Worm (Caenorhabditis elegans) whole organism, late embryonic: ENCODE measurements around the gene clec-61.

Source experiments
- C38D4.7 ChIP-seq: fragments of 200-800 bp; sonication (Bioruptor generic); optimal IDR thresholded peaks from 2 replicates; lab custom pipeline; 2018; ENCODE audit warnings: mild to moderate bottlenecking, missing genetic modification characterization, moderate library complexity, missing compliant biosample characterization
- F13H6.1 ChIP-seq: sonication (generic microtip); optimal IDR thresholded peaks from 2 replicates; lab custom pipeline; 2016; ENCODE audit warnings: missing genetic modification characterization, missing compliant biosample characterization
- K02D7.2 ChIP-seq: sonication (generic microtip); optimal IDR thresholded peaks from 2 replicates; lab custom pipeline; 2017; ENCODE audit warnings: mild to moderate bottlenecking, missing genetic modification characterization, missing compliant biosample characterization
- T23F11.4 ChIP-seq: fragments of 200-800 bp; sonication (Bioruptor generic); optimal IDR thresholded peaks from 2 replicates; lab custom pipeline; 2018; ENCODE audit warnings: mild to moderate bottlenecking, missing genetic modification characterization, missing compliant biosample characterization
- ahr-1 ChIP-seq: sonication (generic microtip); optimal IDR thresholded peaks from 2 replicates; lab custom pipeline; 2016; ENCODE audit warnings: missing genetic modification characterization, missing compliant biosample characterization
- ama-1 ChIP-seq: fragments of 150-350 bp; optimal IDR thresholded peaks from 2 replicates; lab custom pipeline; 2014
- ceh-14 ChIP-seq: sonication (generic microtip); optimal IDR thresholded peaks from 2 replicates; lab custom pipeline; 2016; ENCODE audit warnings: missing genotype, missing genetic modification characterization, missing compliant biosample characterization
- ceh-19 ChIP-seq: fragments of 200-800 bp; sonication (Bioruptor generic); optimal IDR thresholded peaks from 2 replicates; lab custom pipeline; 2018; ENCODE audit warnings: mild to moderate bottlenecking, missing genetic modification characterization, missing compliant biosample characterization
- ceh-22 ChIP-seq: sonication (generic microtip); optimal IDR thresholded peaks from 2 replicates; lab custom pipeline; 2017; ENCODE audit warnings: missing biosample characterization, missing genetic modification characterization
- ceh-34 ChIP-seq: sonication (generic microtip); optimal IDR thresholded peaks from 2 replicates; lab custom pipeline; 2016; ENCODE audit warnings: mild to moderate bottlenecking, missing genetic modification characterization, missing compliant biosample characterization
- ceh-45 ChIP-seq: fragments of 200-800 bp; sonication (Bioruptor generic); IDR thresholded peaks from 2 replicates; pipeline ENCODE4 v1.3.6; 2022; ENCODE audit warnings: missing genetic modification reagents, missing genetic modification characterization, missing compliant biosample characterization
- ceh-9 ChIP-seq: sonication (generic microtip); optimal IDR thresholded peaks from 2 replicates; lab custom pipeline; 2016; ENCODE audit warnings: mild to moderate bottlenecking, missing genetic modification characterization, inconsistent platforms, missing compliant biosample characterization
- che-1 ChIP-seq: sonication (generic microtip); optimal IDR thresholded peaks from 2 replicates; lab custom pipeline; 2016; ENCODE audit warnings: mild to moderate bottlenecking, missing genetic modification characterization, missing compliant biosample characterization
- dmd-4 ChIP-seq: sonication (generic microtip); optimal IDR thresholded peaks from 2 replicates; lab custom pipeline; 2016; ENCODE audit warnings: borderline replicate concordance, missing genetic modification characterization, missing compliant biosample characterization
- elt-2 ChIP-seq: sonication (generic microtip); optimal IDR thresholded peaks from 2 replicates; lab custom pipeline; 2016; ENCODE audit warnings: missing genetic modification reagents, missing genetic modification characterization, missing compliant biosample characterization
- elt-4 ChIP-seq: sonication (generic microtip); optimal IDR thresholded peaks from 2 replicates; lab custom pipeline; 2016; ENCODE audit warnings: missing genetic modification characterization, missing compliant biosample characterization
- ets-4 ChIP-seq: sonication (generic microtip); optimal IDR thresholded peaks from 2 replicates; lab custom pipeline; 2016; ENCODE audit warnings: missing genetic modification characterization, missing compliant biosample characterization
- eyg-1 ChIP-seq: sonication (generic microtip); optimal IDR thresholded peaks from 2 replicates; lab custom pipeline; 2016; ENCODE audit warnings: missing genotype, missing genetic modification characterization, missing compliant biosample characterization
- gmeb-2 ChIP-seq: sonication (generic microtip); optimal IDR thresholded peaks from 2 replicates; lab custom pipeline; 2016; ENCODE audit warnings: missing genetic modification characterization, inconsistent platforms, missing compliant biosample characterization
- hlh-15 ChIP-seq: sonication (generic microtip); optimal IDR thresholded peaks from 2 replicates; lab custom pipeline; 2016; ENCODE audit warnings: missing genetic modification characterization, missing compliant biosample characterization
- lin-11 ChIP-seq: fragments of 200-800 bp; sonication (Bioruptor generic); optimal IDR thresholded peaks from 2 replicates; lab custom pipeline; 2018; ENCODE audit warnings: mild to moderate bottlenecking, missing genetic modification characterization, missing compliant biosample characterization
- madf-2 ChIP-seq: sonication (generic microtip); optimal IDR thresholded peaks from 2 replicates; lab custom pipeline; 2017; ENCODE audit warnings: missing genetic modification characterization, missing compliant biosample characterization
- mec-3 ChIP-seq: sonication (generic microtip); optimal IDR thresholded peaks from 2 replicates; lab custom pipeline; 2016; ENCODE audit warnings: borderline replicate concordance, missing genetic modification characterization, missing compliant biosample characterization
- nhr-11 ChIP-seq: fragments of 150-350 bp; optimal IDR thresholded peaks from 2 replicates; lab custom pipeline; 2014; ENCODE audit warnings: missing biosample characterization, missing genetic modification characterization
- npax-4 ChIP-seq: sonication (generic microtip); optimal IDR thresholded peaks from 2 replicates; lab custom pipeline; 2016; ENCODE audit warnings: missing genetic modification characterization, missing compliant biosample characterization
- pat-9 ChIP-seq: fragments of 200-800 bp; sonication (Bioruptor generic); optimal IDR thresholded peaks from 2 replicates; lab custom pipeline; 2018; ENCODE audit warnings: mild to moderate bottlenecking, missing genetic modification characterization, moderate library complexity, missing compliant biosample characterization
- pax-1 ChIP-seq: fragments of 150-350 bp; optimal IDR thresholded peaks from 2 replicates; lab custom pipeline; 2014; ENCODE audit warnings: missing biosample characterization, missing genetic modification characterization
- pha-2 ChIP-seq: sonication (generic microtip); optimal IDR thresholded peaks from 2 replicates; lab custom pipeline; 2017; ENCODE audit warnings: mild to moderate bottlenecking, missing genetic modification characterization, missing compliant biosample characterization
- pha-4 ChIP-seq: fragments of 150-350 bp; optimal IDR thresholded peaks from 2 replicates; lab custom pipeline; 2018; ENCODE audit warnings: missing biosample characterization, missing genetic modification reagents, missing genetic modification characterization
- pqm-1 ChIP-seq: sonication (generic microtip); optimal IDR thresholded peaks from 2 replicates; lab custom pipeline; 2016; ENCODE audit warnings: missing genetic modification characterization, missing compliant biosample characterization
- pros-1 ChIP-seq: fragments of 150-350 bp; optimal IDR thresholded peaks from 2 replicates; lab custom pipeline; 2014; ENCODE audit warnings: missing biosample characterization, missing genetic modification reagents, missing genetic modification characterization
- ref-2 ChIP-seq: sonication (generic microtip); optimal IDR thresholded peaks from 2 replicates; lab custom pipeline; 2016; ENCODE audit warnings: missing genetic modification characterization, missing compliant biosample characterization
- sox-2 ChIP-seq: fragments of 200-800 bp; sonication (Bioruptor generic); IDR thresholded peaks from 2 replicates; pipeline ENCODE4 v1.3.6; 2022; ENCODE audit warnings: missing genetic modification reagents, missing genetic modification characterization, missing compliant biosample characterization
- sox-4 ChIP-seq: sonication (generic microtip); optimal IDR thresholded peaks from 2 replicates; lab custom pipeline; 2017; ENCODE audit warnings: mild to moderate bottlenecking, missing genetic modification characterization, inconsistent platforms, missing compliant biosample characterization
- unc-42 ChIP-seq: sonication (generic microtip); optimal IDR thresholded peaks from 2 replicates; lab custom pipeline; 2016; ENCODE audit warnings: missing genotype, missing genetic modification characterization, missing compliant biosample characterization
- unc-86 ChIP-seq: sonication (generic microtip); optimal IDR thresholded peaks from 2 replicates; lab custom pipeline; 2016; ENCODE audit warnings: missing genetic modification characterization, missing compliant biosample characterization

clec-61 gene

ce11 chrII:10513377-10513776 lies 23.0 kb upstream of the clec-61 start:
- TF ChIP-seq ceh-34 (tag; lab: Kevin White, UChicago) (no peak), ref-2 (no peak), elt-2 (tag; lab: Kevin White, UChicago) (no peak), sox-4 (no peak), ceh-14 (tag; lab: Kevin White, UChicago) (no peak), elt-4 (tag; lab: Kevin White, UChicago) (no peak), hlh-15 (tag; lab: Kevin White, UChicago) (no peak), F13H6.1 (tag; lab: Kevin White, UChicago) (no peak), pqm-1 (no peak), pha-4 (tag; lab: Kevin White, UChicago) (no peak), pha-2 (tag; lab: Kevin White, UChicago) (no peak), dmd-4 (tag; lab: Kevin White, UChicago) (no peak), ceh-45 (GFP tag; lab: Robert Waterston, UW) (no peak), pax-1 (tag; lab: Kevin White, UChicago) (no peak), ceh-22 (no peak), npax-4 (tag; lab: Kevin White, UChicago) (no peak), ceh-19 (no peak), mec-3 (tag; lab: Kevin White, UChicago) (no peak), madf-2 (no peak)

DNA sequence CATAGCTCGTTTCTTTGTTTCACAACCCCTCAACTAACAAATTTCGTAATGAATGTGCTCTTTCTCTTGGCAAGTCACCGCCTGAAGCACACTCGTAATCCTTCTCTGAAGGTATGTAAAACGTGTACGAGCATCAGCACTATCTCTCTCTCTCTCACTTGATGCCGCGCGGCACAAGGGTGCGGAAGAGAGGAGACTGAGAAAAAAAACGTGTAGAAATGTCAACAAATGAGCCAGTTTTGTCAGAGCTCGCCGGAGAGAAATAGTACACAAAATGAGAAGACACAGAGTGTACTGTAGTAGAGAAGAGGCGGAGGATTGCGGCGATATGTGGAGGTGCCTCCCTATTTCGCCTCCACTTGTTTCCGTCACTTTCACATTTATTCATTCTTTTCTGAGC lies 19.9 kb upstream of the clec-61 start, which contains the start of gene F59B10.3:
Gene F59B10.3 (plus strand): TSS at position 301 of the 400 bp plus-strand sequence.
- no peak for TF ChIP-seq pat-9 (tag; lab: Kevin White, UChicago)
- no peak for TF ChIP-seq pros-1
- no peak for TF ChIP-seq che-1 (tag; lab: Kevin White, UChicago)
- TF ChIP-seq T23F11.4 (GFP tag; lab: Kevin White, UChicago), result no peak
- no peak for TF ChIP-seq eyg-1 (tag; lab: Kevin White, UChicago)
- no peak for TF ChIP-seq sox-2 (GFP tag; lab: Robert Waterston, UW)
- TF ChIP-seq madf-2, result no peak
- TF ChIP-seq F13H6.1 (tag; lab: Kevin White, UChicago), result no peak
- no peak for TF ChIP-seq npax-4 (tag; lab: Kevin White, UChicago)
- TF ChIP-seq pha-4 (tag; lab: Kevin White, UChicago), result no peak
- TF ChIP-seq nhr-11 (tag; lab: Kevin White, UChicago), result no peak
- no peak for TF ChIP-seq ets-4 (tag; lab: Kevin White, UChicago)
- TF ChIP-seq sox-4, result no peak
- no peak for TF ChIP-seq lin-11 (tag; lab: Kevin White, UChicago)
- no peak for TF ChIP-seq K02D7.2 (tag; lab: Kevin White, UChicago)
- TF ChIP-seq ceh-14 (tag; lab: Kevin White, UChicago), result no peak

DNA sequence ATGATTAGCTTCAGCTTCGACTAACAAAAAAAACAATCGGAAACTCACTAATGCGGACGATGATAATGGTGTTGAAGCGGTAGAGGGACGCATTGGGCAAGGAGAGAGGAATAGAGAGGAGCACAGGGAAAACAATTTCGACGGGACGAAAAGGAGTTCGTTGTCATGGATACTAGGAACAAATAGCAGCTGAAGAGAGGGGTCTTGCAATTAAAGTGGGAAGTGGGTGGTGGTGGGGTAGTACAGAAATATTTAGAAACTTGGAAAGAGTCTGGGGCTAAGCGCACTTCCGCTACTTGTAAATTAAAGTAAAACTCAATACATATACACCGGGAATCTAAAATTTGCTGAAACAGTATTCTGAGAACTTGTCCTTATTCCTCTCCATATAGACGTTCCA lies 19.4 kb upstream of the clec-61 start, which contains the start of gene F59B10.2:
Gene F59B10.2 (minus strand): TSS at position 101 of the 400 bp plus-strand sequence.
- TF ChIP-seq ceh-9 (no peak), gmeb-2 (tag; lab: Kevin White, UChicago) (no peak), C38D4.7 (GFP tag; lab: Kevin White, UChicago) (no peak), ama-1 (lab: Kevin White, UChicago) (no peak), ceh-19 (no peak), unc-86 (tag; lab: Kevin White, UChicago) (no peak), unc-42 (tag; lab: Kevin White, UChicago) (no peak), pat-9 (tag; lab: Kevin White, UChicago) (no peak), pros-1 (no peak), ahr-1 (tag; lab: Kevin White, UChicago) (no peak)
- TF ChIP-seq, all 69 proteins: peak for 0

ce11 chrII:10507906-10508305 lies 17.6 kb upstream of the clec-61 start:
- no peak for TF ChIP-seq pros-1
- no peak for TF ChIP-seq K02D7.2 (tag; lab: Kevin White, UChicago)
